Worm (Caenorhabditis elegans): ENCODE data around the gene C04H5.7.
A peak's percentile ranks its signal among the peaks of the same experiment; 100 is the strongest.

DNA sequence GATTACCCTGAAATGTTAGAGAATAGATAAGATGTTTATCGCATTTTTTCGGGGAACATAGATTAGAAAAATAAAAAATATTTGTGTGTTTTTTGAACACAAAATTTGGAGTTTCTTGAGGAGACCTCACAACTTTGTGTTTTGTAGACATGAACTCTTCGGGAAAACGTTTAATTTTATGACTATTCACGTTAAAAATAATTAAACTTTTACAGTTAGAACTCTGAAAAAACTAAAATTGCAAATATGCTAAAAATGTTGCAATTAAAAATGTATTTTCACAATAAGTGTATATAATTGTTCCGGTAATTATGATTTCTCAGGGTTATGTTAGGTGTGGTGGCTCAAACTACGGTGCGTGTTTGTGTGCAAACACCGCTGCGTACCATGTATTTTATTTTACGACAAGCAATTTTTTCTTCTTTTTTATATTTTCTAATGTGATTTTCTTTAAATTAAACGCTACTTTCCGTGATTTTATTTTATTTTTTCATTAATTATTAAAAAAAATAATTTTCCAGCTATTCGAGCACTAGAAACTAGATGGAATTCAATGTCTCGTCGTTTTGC lies 9.4 kb upstream of the C04H5.7 start, which contains the start of the genes F57C2.5 and spat-1:
- no peak for TF ChIP-seq him-1 (tag; optimal IDR thresholded peaks at IDR 0.05)
- peak; percentile 71 for TF ChIP-seq W03F9.2 (tag; optimal IDR thresholded peaks at IDR 0.05)
- TF ChIP-seq dao-5 (tag; optimal IDR thresholded peaks at IDR 0.05), result no peak
